Fruit fly (Drosophila melanogaster) whole organism, embryonic: ENCODE data around the gene CG7945.
A peak's percentile ranks its signal among the peaks of the same experiment; 100 is the strongest.

Source experiments
- Adf1 ChIP-seq: fragments of 200-800 bp; sonication (Bioruptor generic); IDR thresholded peaks from 2 replicates; pipeline ENCODE4 v1.3.6; 2022; ENCODE audit warnings: missing biosample characterization, missing genetic modification characterization
- Bgb ChIP-seq: fragments of 200-800 bp; sonication (Bioruptor generic); IDR thresholded peaks from 2 replicates; pipeline ENCODE4 v1.3.6; 2022; ENCODE audit warnings: missing biosample characterization, missing genetic modification characterization; ENCODE audit not compliant: partially characterized antibody
- Bteb2 ChIP-seq: fragments of 200-800 bp; sonication (Bioruptor generic); optimal IDR thresholded peaks from 2 replicates; lab custom pipeline; 2016; ENCODE audit warnings: missing biosample characterization, missing genetic modification characterization
- CG10209 ChIP-seq: fragments of 200-800 bp; sonication (Bioruptor generic); optimal IDR thresholded peaks from 3 replicates; lab custom pipeline; 2017; ENCODE audit warnings: missing biosample characterization, mild to moderate bottlenecking, missing genetic modification characterization, missing genetic modification reagents
- CG10654 ChIP-seq: fragments of 200-800 bp; sonication (Bioruptor generic); optimal IDR thresholded peaks from 2 replicates; lab custom pipeline; 2016; ENCODE audit warnings: missing biosample characterization, missing genetic modification characterization
- CG11456 ChIP-seq: fragments of 200-800 bp; sonication (Bioruptor generic); IDR thresholded peaks from 3 replicates; pipeline ENCODE4 v1.3.6; 2022; ENCODE audit warnings: missing biosample characterization, missing genetic modification characterization
- CG11504 ChIP-seq: fragments of 200-800 bp; sonication (Bioruptor generic); optimal IDR thresholded peaks from 3 replicates; lab custom pipeline; 2019; ENCODE audit warnings: missing biosample characterization, mild to moderate bottlenecking, missing genetic modification characterization, moderate library complexity
- CG11695 ChIP-seq: fragments of 200-800 bp; sonication (Bioruptor generic); IDR thresholded peaks from 3 replicates; pipeline ENCODE4 v1.3.6; 2022; ENCODE audit warnings: missing biosample characterization, missing genetic modification characterization
- CG11696 ChIP-seq: fragments of 200-800 bp; sonication (Bioruptor generic); IDR thresholded peaks from 2 replicates; pipeline ENCODE4 v1.3.6; 2022; ENCODE audit warnings: missing biosample characterization, missing genetic modification characterization
- CG12299 ChIP-seq: fragments of 200-800 bp; sonication (Bioruptor generic); optimal IDR thresholded peaks from 2 replicates; lab custom pipeline; 2018; ENCODE audit warnings: missing biosample characterization, mild to moderate bottlenecking, missing genetic modification characterization
- CG1233 ChIP-seq: fragments of 200-800 bp; sonication (Bioruptor generic); optimal IDR thresholded peaks from 4 replicates; lab custom pipeline; 2018; ENCODE audit warnings: missing biosample characterization, mild to moderate bottlenecking, missing genetic modification characterization
- CG13287 ChIP-seq: fragments of 200-800 bp; sonication (Bioruptor generic); IDR thresholded peaks from 2 replicates; pipeline ENCODE4 v1.3.6; 2022; ENCODE audit warnings: missing biosample characterization, missing genetic modification characterization; ENCODE audit not compliant: partially characterized antibody
- CG14050 ChIP-seq: fragments of 200-800 bp; sonication (Bioruptor generic); IDR thresholded peaks from 3 replicates; pipeline ENCODE4 v1.3.6; 2022; ENCODE audit warnings: missing biosample characterization, missing genetic modification characterization
- CG14710 ChIP-seq: fragments of 200-800 bp; sonication (Bioruptor generic); optimal IDR thresholded peaks from 3 replicates; lab custom pipeline; 2019; ENCODE audit warnings: missing biosample characterization, mild to moderate bottlenecking, missing genetic modification characterization, moderate library complexity
- CG15011 ChIP-seq: fragments of 200-800 bp; sonication (Bioruptor generic); optimal IDR thresholded peaks from 3 replicates; lab custom pipeline; 2018; ENCODE audit warnings: missing biosample characterization, mild to moderate bottlenecking, missing genetic modification characterization
- CG1602 ChIP-seq: fragments of 200-800 bp; sonication (Bioruptor generic); optimal IDR thresholded peaks from 3 replicates; lab custom pipeline; 2016; ENCODE audit warnings: missing biosample characterization, missing genetic modification characterization
- CG18011 ChIP-seq: fragments of 200-800 bp; sonication (Bioruptor generic); optimal IDR thresholded peaks from 2 replicates; lab custom pipeline; 2017; ENCODE audit warnings: missing biosample characterization, missing genetic modification characterization, mild to moderate bottlenecking, moderate library complexity, missing genotype
- CG2678 ChIP-seq: fragments of 200-800 bp; sonication (Bioruptor generic); optimal IDR thresholded peaks from 3 replicates; lab custom pipeline; 2019; ENCODE audit warnings: missing biosample characterization, mild to moderate bottlenecking, missing genetic modification characterization, moderate library complexity
- CG4854 ChIP-seq: fragments of 200-800 bp; sonication (Bioruptor generic); optimal IDR thresholded peaks from 2 replicates; lab custom pipeline; 2016; ENCODE audit warnings: missing biosample characterization, missing genetic modification characterization, inconsistent platforms
- CG5245 ChIP-seq: fragments of 200-800 bp; sonication (Bioruptor generic); optimal IDR thresholded peaks from 3 replicates; lab custom pipeline; 2016; ENCODE audit warnings: missing biosample characterization, missing genetic modification characterization
- CG7357 ChIP-seq: fragments of 200-800 bp; sonication (Bioruptor generic); IDR thresholded peaks from 3 replicates; pipeline ENCODE4 v1.3.6; 2022; ENCODE audit warnings: missing biosample characterization, missing genetic modification characterization
- CG7556 ChIP-seq: fragments of 200-800 bp; sonication (Bioruptor generic); optimal IDR thresholded peaks from 2 replicates; lab custom pipeline; 2017; ENCODE audit warnings: missing biosample characterization, mild to moderate bottlenecking, missing genetic modification characterization
- CG8281 ChIP-seq: fragments of 200-800 bp; sonication (Bioruptor generic); optimal IDR thresholded peaks from 2 replicates; lab custom pipeline; 2018; ENCODE audit warnings: missing biosample characterization, mild to moderate bottlenecking, missing genetic modification characterization, moderate library complexity
- CG8944 ChIP-seq: fragments of 200-800 bp; sonication (Bioruptor generic); optimal IDR thresholded peaks from 3 replicates; lab custom pipeline; 2016; ENCODE audit warnings: missing biosample characterization, missing genetic modification characterization
- CrebB ChIP-seq: fragments of 200-800 bp; sonication (Bioruptor generic); optimal IDR thresholded peaks from 3 replicates; lab custom pipeline; 2018; ENCODE audit warnings: missing biosample characterization, mild to moderate bottlenecking, missing genetic modification characterization
- Drgx ChIP-seq: fragments of 200-800 bp; sonication (Bioruptor generic); IDR thresholded peaks from 2 replicates; pipeline ENCODE4 v1.3.6; 2022; ENCODE audit warnings: missing biosample characterization, missing genetic modification characterization
- Fer3 ChIP-seq: fragments of 200-800 bp; sonication (Bioruptor generic); optimal IDR thresholded peaks from 2 replicates; lab custom pipeline; 2018; ENCODE audit warnings: missing biosample characterization, mild to moderate bottlenecking, missing genetic modification characterization, moderate library complexity
- GATAe ChIP-seq: fragments of 200-800 bp; sonication (Bioruptor generic); conservative IDR thresholded peaks from 2 replicates; pipeline ENCODE4 v1.3.6; 2022; ENCODE audit warnings: missing biosample characterization, missing genetic modification characterization
- Hand ChIP-seq: fragments of 200-800 bp; sonication (Bioruptor generic); optimal IDR thresholded peaks from 2 replicates; lab custom pipeline; 2017; ENCODE audit warnings: mild to moderate bottlenecking, missing biosample characterization, missing genetic modification reagents, missing genetic modification characterization
- NfI ChIP-seq: fragments of 200-800 bp; sonication (Bioruptor generic); optimal IDR thresholded peaks from 3 replicates; lab custom pipeline; 2018; ENCODE audit warnings: missing biosample characterization, mild to moderate bottlenecking, missing genetic modification characterization, moderate library complexity
- Oaz ChIP-seq: fragments of 200-800 bp; sonication (Bioruptor generic); IDR thresholded peaks from 2 replicates; pipeline ENCODE4 v1.3.6; 2022; ENCODE audit warnings: missing biosample characterization, missing genetic modification characterization
- Xbp1 ChIP-seq: fragments of 200-800 bp; sonication (Bioruptor generic); optimal IDR thresholded peaks from 3 replicates; lab custom pipeline; 2016; ENCODE audit warnings: missing biosample characterization, mild to moderate bottlenecking, missing genetic modification characterization
- YL-1 ChIP-seq: fragments of 200-800 bp; sonication (Bioruptor generic); optimal IDR thresholded peaks from 3 replicates; lab custom pipeline; 2017; ENCODE audit warnings: missing biosample characterization, mild to moderate bottlenecking, missing genetic modification characterization
- ab ChIP-seq: fragments of 200-800 bp; sonication (Bioruptor generic); optimal IDR thresholded peaks from 2 replicates; lab custom pipeline; 2016; ENCODE audit warnings: missing biosample characterization, missing genetic modification characterization
- bcd ChIP-seq: fragments of 200-800 bp; sonication (Bioruptor generic); optimal IDR thresholded peaks from 2 replicates; lab custom pipeline; 2017; ENCODE audit warnings: missing biosample characterization, mild to moderate bottlenecking, missing genetic modification characterization
- fu2 ChIP-seq: fragments of 200-800 bp; sonication (Bioruptor generic); optimal IDR thresholded peaks from 2 replicates; lab custom pipeline; 2016; ENCODE audit warnings: missing biosample characterization, missing genetic modification characterization
- hbn ChIP-seq: fragments of 200-800 bp; sonication (Bioruptor generic); IDR thresholded peaks from 2 replicates; pipeline ENCODE4 v1.3.6; 2022; ENCODE audit warnings: missing biosample characterization, missing genetic modification characterization; ENCODE audit not compliant: partially characterized antibody
- her ChIP-seq: fragments of 200-800 bp; sonication (Bioruptor generic); optimal IDR thresholded peaks from 2 replicates; lab custom pipeline; 2016; ENCODE audit warnings: missing biosample characterization, missing genetic modification characterization
- lola ChIP-seq, 3 experiments: fragments of >200 bp in 2 of 3; fragments of 200-800 bp in 1 of 3; sonication (Bioruptor generic) in 1 of 3; optimal IDR thresholded peaks; 2 replicates each; lab custom pipeline; 2017 to 2019; ENCODE audit warnings: missing biosample characterization in 3 of 3, missing genetic modification characterization in 3 of 3, mild to moderate bottlenecking in 1 of 3, moderate library complexity in 1 of 3
- pan ChIP-seq, 4 experiments: fragments of >200 bp in 3 of 4; fragments of 200-800 bp in 1 of 4; sonication (Bioruptor generic) in 1 of 4; optimal IDR thresholded peaks in 3 of 4; IDR thresholded peaks in 1 of 4; 2 replicates each; pipeline versions ENCODE4 v1.3.6 to Lab custom; 2017 to 2022; ENCODE audit warnings: missing biosample characterization in 2 of 4, missing genetic modification characterization in 2 of 4, mixed read lengths in 1 of 4
- pb ChIP-seq: fragments of 200-800 bp; sonication (Bioruptor generic); optimal IDR thresholded peaks from 3 replicates; lab custom pipeline; 2016; ENCODE audit warnings: missing biosample characterization, missing genetic modification characterization
- prd ChIP-seq, 3 experiments: fragments of >200 bp in 2 of 3; fragments of 200-800 bp in 1 of 3; sonication (Bioruptor generic) in 1 of 3; optimal IDR thresholded peaks in 2 of 3; IDR thresholded peaks in 1 of 3; 2 replicates in 2 of 3; 3 replicates in 1 of 3; pipeline versions ENCODE4 v1.3.6 to Lab custom; 2017 to 2022; ENCODE audit warnings: missing biosample characterization in 1 of 3, missing genetic modification characterization in 1 of 3
- psq ChIP-seq: fragments of 200-800 bp; sonication (Bioruptor generic); optimal IDR thresholded peaks from 2 replicates; lab custom pipeline; 2017; ENCODE audit warnings: missing biosample characterization, missing genetic modification characterization
- run ChIP-seq: fragments of 200-800 bp; sonication (Bioruptor generic); optimal IDR thresholded peaks from 3 replicates; lab custom pipeline; 2018; ENCODE audit warnings: missing biosample characterization, mild to moderate bottlenecking, missing genetic modification characterization
- salm ChIP-seq: fragments of 200-800 bp; sonication (Bioruptor generic); optimal IDR thresholded peaks from 2 replicates; lab custom pipeline; 2018; ENCODE audit warnings: missing biosample characterization, mild to moderate bottlenecking, missing genetic modification characterization
- vnd ChIP-seq: fragments of 200-800 bp; sonication (Bioruptor generic); IDR thresholded peaks from 3 replicates; pipeline ENCODE4 v1.3.6; 2022; ENCODE audit warnings: missing biosample characterization, missing genetic modification characterization; ENCODE audit not compliant: partially characterized antibody
- vvl ChIP-seq: fragments of 200-800 bp; sonication (Bioruptor generic); IDR thresholded peaks from 2 replicates; pipeline ENCODE4 v1.3.6; 2022; ENCODE audit warnings: missing biosample characterization, missing genetic modification characterization
- zfh2 ChIP-seq: fragments of 200-800 bp; sonication (Bioruptor generic); optimal IDR thresholded peaks from 2 replicates; lab custom pipeline; 2016; ENCODE audit warnings: missing biosample characterization, missing genetic modification characterization

CG7945 gene

DNA sequence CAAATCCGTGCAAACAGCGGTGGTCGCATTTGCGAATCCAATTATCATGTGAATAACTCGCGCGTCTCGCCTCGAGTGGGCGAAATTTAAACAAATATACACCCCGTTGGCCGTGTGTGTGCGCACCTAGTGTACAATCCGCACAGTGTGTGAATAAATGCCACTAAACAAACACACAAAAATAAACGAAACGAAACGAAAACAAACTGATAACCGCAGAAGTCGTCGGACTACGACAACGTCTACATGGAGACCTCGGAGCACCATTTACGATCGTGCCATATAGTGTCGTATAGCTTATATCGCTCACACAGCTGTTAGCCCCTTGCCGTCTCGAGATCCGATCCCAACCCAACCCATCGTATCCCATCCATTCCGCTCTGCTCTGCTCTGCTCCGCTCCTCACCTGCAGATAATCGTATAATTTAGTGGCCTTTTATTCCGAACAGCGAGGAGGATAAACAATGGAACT is 42.6 kb upstream of the CG7945 start (continued):
- TF ChIP-seq CG2678 (no peak), her (peak; percentile 61), CrebB (peak; percentile 90), CG11695 (peak; percentile 78), run (tag; lab: Kevin White, UChicago) (peak; percentile 73), NfI (GFP tag; lab: Kevin White, UChicago) (peak; percentile 65), pan (optimal IDR thresholded peaks at IDR 0.05; lab: Kevin White, UChicago) (no peak), pan (GFP tag; optimal IDR thresholded peaks at IDR 0.05 in 1 of 2, IDR thresholded peaks at IDR 0.05 in 1 of 2) (peak in 1 of 2 experiments; percentile 53), CG11696 (GFP tag; lab: Robert Waterston, UW) (peak; percentile 52; the same call in 1 of the 2 replicates), salm (tag; lab: Kevin White, UChicago) (peak; percentile 53), Hand (GFP tag; lab: Kevin White, UChicago) (peak; percentile 76), CG5245 (GFP tag; lab: Kevin White, UChicago) (no peak), CG7556 (GFP tag; lab: Kevin White, UChicago) (peak; percentile 68), pb (GFP tag; lab: Kevin White, UChicago) (peak; percentile 13), GATAe (GFP tag; lab: Robert Waterston, UW) (0 out of 2 replicates have a peak, but pooled peaks have one; percentile 21), CG18011 (peak; percentile 48), zfh2 (GFP tag; lab: Kevin White, UChicago) (no peak), CG12299 (peak; percentile 62), ab (GFP tag; lab: Kevin White, UChicago) (peak; percentile 8), vvl (GFP tag; lab: Robert Waterston, UW) (peak; percentile 69), CG7357 (GFP tag; lab: Robert Waterston, UW) (0 out of 3 replicates have a peak, but pooled peaks have one; percentile 7), CG8944 (no peak), CG14050 (GFP tag; lab: Robert Waterston, UW) (0 out of 3 replicates have a peak, but pooled peaks have one; percentile 31), Fer3 (tag; lab: Kevin White, UChicago) (peak; percentile 73), CG13287 (no peak), vnd (GFP tag; lab: Robert Waterston, UW) (no peak), CG1233 (GFP tag; lab: Kevin White, UChicago) (peak; percentile 80), YL-1 (peak; percentile 19), hbn (no peak), lola (GFP tag; optimal IDR thresholded peaks at IDR 0.05; lab: Kevin White, UChicago) (peak in 1 of 3 experiments; percentile 59), psq (peak; percentile 37), Oaz (GFP tag; lab: Robert Waterston, UW) (no peak), CG1602 (GFP tag; lab: Kevin White, UChicago) (no peak), Bteb2 (GFP tag; lab: Kevin White, UChicago) (peak; percentile 8), Xbp1 (peak; percentile 8), CG11456 (GFP tag; lab: Robert Waterston, UW) (0 out of 3 replicates have a peak, but pooled peaks have one; percentile 67), CG10209 (GFP tag; lab: Kevin White, UChicago) (peak; percentile 80), CG4854 (peak; percentile 63), CG10654 (peak; percentile 26), CG11504 (tag; lab: Kevin White, UChicago) (no peak), Drgx (GFP tag; lab: Robert Waterston, UW) (0 out of 2 replicates have a peak, but pooled peaks have one; percentile 23), Bgb (GFP tag; lab: Robert Waterston, UW) (no peak), CG15011 (GFP tag; lab: Kevin White, UChicago) (peak; percentile 74), prd (optimal IDR thresholded peaks at IDR 0.05; lab: Kevin White, UChicago) (no peak), prd (GFP tag; IDR thresholded peaks at IDR 0.05; lab: Robert Waterston, UW) (peak; percentile 19; the same call in 1 of the 3 replicates), CG8281 (tag; lab: Kevin White, UChicago) (peak; percentile 55), Adf1 (GFP tag; lab: Robert Waterston, UW) (peak; percentile 31; the same call in 1 of the 2 replicates), bcd (GFP tag; lab: Kevin White, UChicago) (peak; percentile 48), CG14710 (tag; lab: Kevin White, UChicago) (peak; percentile 29), fu2 (GFP tag; lab: Kevin White, UChicago) (peak; percentile 20)
